Worm (Caenorhabditis elegans): ENCODE results near the gene grd-7.

- TF ChIP-seq nhr-11 (tag; optimal IDR thresholded peaks at IDR 0.05) (no peak), unc-55 (GFP tag; optimal IDR thresholded peaks at IDR 0.05) (no peak), alr-1 (tag; optimal IDR thresholded peaks at IDR 0.05) (no peak), aly-2 (tag; optimal IDR thresholded peaks at IDR 0.05) (no peak), ZK546.5 (tag; optimal IDR thresholded peaks at IDR 0.05) (no peak), nhr-21 (tag; optimal IDR thresholded peaks at IDR 0.05) (no peak), skn-1 (tag; optimal IDR thresholded peaks at IDR 0.05) (no peak), C34F6.9 (tag; optimal IDR thresholded peaks at IDR 0.05) (no peak), snpc-4 (tag; optimal IDR thresholded peaks at IDR 0.05) (no peak), ztf-11 (tag; optimal IDR thresholded peaks at IDR 0.05) (no peak), lin-13 (GFP tag; optimal IDR thresholded peaks at IDR 0.05) (no peak), elt-3 (tag; optimal IDR thresholded peaks at IDR 0.05) (no peak), ama-1 (optimal IDR thresholded peaks at IDR 0.05) (no peak), zag-1 (tag; optimal IDR thresholded peaks at IDR 0.05) (no peak)
Observed at ce11 chrX:7303115-7303514, 33.8 kb upstream of the grd-7 start.
